Worm (Caenorhabditis elegans) whole organism, young adult: ENCODE measurements around the gene rpn-6.1.

Source experiments
- B0035.1 ChIP-seq: sonication (generic microtip); optimal IDR thresholded peaks from 2 replicates; lab custom pipeline; 2016; ENCODE audit warnings: missing genetic modification characterization, mild to moderate bottlenecking, missing compliant biosample characterization, missing genotype, missing genetic modification reagents
- B0261.1 ChIP-seq: sonication (generic microtip); optimal IDR thresholded peaks from 2 replicates; lab custom pipeline; 2016; ENCODE audit warnings: mild to moderate bottlenecking, missing genetic modification characterization, moderate library complexity, missing compliant biosample characterization
- F10E7.11 ChIP-seq: sonication (generic microtip); optimal IDR thresholded peaks from 2 replicates; lab custom pipeline; 2017; ENCODE audit warnings: mild to moderate bottlenecking, missing genetic modification characterization, moderate library complexity, missing compliant biosample characterization
- F37B4.10 ChIP-seq: fragments of 200-800 bp; sonication (Bioruptor generic); IDR thresholded peaks from 2 replicates; pipeline ENCODE4 v1.3.6; 2022; ENCODE audit warnings: missing genetic modification characterization, missing compliant biosample characterization
- T07F8.4 ChIP-seq: sonication (generic microtip); optimal IDR thresholded peaks from 2 replicates; lab custom pipeline; 2016; ENCODE audit warnings: mild to moderate bottlenecking, missing genetic modification characterization, moderate library complexity, missing compliant biosample characterization
- T26A5.8 ChIP-seq: sonication (generic microtip); optimal IDR thresholded peaks from 2 replicates; lab custom pipeline; 2016; ENCODE audit warnings: missing genetic modification characterization, missing compliant biosample characterization
- Y53G8AR.9 ChIP-seq: fragments of 200-800 bp; sonication (Bioruptor generic); conservative IDR thresholded peaks from 2 replicates; pipeline ENCODE4 v1.3.6; 2022; ENCODE audit warnings: missing genetic modification reagents, missing genetic modification characterization, missing compliant biosample characterization
- Y56A3A.18 ChIP-seq: fragments of 200-800 bp; sonication (Bioruptor generic); IDR thresholded peaks from 2 replicates; pipeline ENCODE4 v1.3.6; 2022; ENCODE audit warnings: missing genetic modification reagents, missing genetic modification characterization, missing compliant biosample characterization
- Y67H2A.10 ChIP-seq: fragments of 200-800 bp; sonication (Bioruptor generic); conservative IDR thresholded peaks from 2 replicates; pipeline ENCODE4 v1.3.6; 2022; ENCODE audit warnings: missing genetic modification reagents, missing genetic modification characterization, missing compliant biosample characterization
- Y79H2A.3 ChIP-seq: fragments of 200-800 bp; sonication (Bioruptor generic); conservative IDR thresholded peaks from 2 replicates; pipeline ENCODE4 v1.3.6; 2022; ENCODE audit warnings: missing genetic modification reagents, missing genetic modification characterization, missing compliant biosample characterization
- akir-1 ChIP-seq: fragments of 200-800 bp; sonication (Bioruptor generic); optimal IDR thresholded peaks from 2 replicates; lab custom pipeline; 2018; ENCODE audit warnings: mild to moderate bottlenecking, missing genetic modification characterization, moderate library complexity, missing compliant biosample characterization
- aptf-3 ChIP-seq: fragments of 200-800 bp; sonication (Bioruptor generic); IDR thresholded peaks from 2 replicates; pipeline ENCODE4 v1.3.6; 2022; ENCODE audit warnings: missing genetic modification characterization, missing compliant biosample characterization
- attf-5 ChIP-seq: fragments of 200-800 bp; sonication (Bioruptor generic); optimal IDR thresholded peaks from 2 replicates; lab custom pipeline; 2018; ENCODE audit warnings: mild to moderate bottlenecking, missing genetic modification characterization, missing compliant biosample characterization
- cebp-1 ChIP-seq, 2 experiments: fragments of 200-800 bp in 1 of 2; sonication (Bioruptor generic) in 1 of 2; sonication (generic microtip) in 1 of 2; IDR thresholded peaks in 1 of 2; optimal IDR thresholded peaks in 1 of 2; 2 replicates each; pipeline versions ENCODE4 v1.3.6 to Lab custom; 2017 to 2022; ENCODE audit warnings: missing compliant biosample characterization in 2 of 2, missing genetic modification characterization in 2 of 2, mild to moderate bottlenecking in 1 of 2, missing genetic modification reagents in 1 of 2, moderate library complexity in 1 of 2
- cebp-2 ChIP-seq: fragments of 200-800 bp; sonication (Bioruptor generic); IDR thresholded peaks from 2 replicates; pipeline ENCODE4 v1.3.6; 2022; ENCODE audit warnings: missing genetic modification characterization, missing compliant biosample characterization
- ceh-91 ChIP-seq: fragments of 200-800 bp; sonication (Bioruptor generic); IDR thresholded peaks from 2 replicates; pipeline ENCODE4 v1.3.6; 2022; ENCODE audit warnings: missing genetic modification reagents, missing genetic modification characterization, missing compliant biosample characterization
- chd-7 ChIP-seq: sonication (generic microtip); optimal IDR thresholded peaks from 2 replicates; lab custom pipeline; 2016; ENCODE audit warnings: mild to moderate bottlenecking, missing genetic modification characterization, moderate library complexity, missing compliant biosample characterization
- efl-1 ChIP-seq: fragments of 150-350 bp; optimal IDR thresholded peaks from 2 replicates; lab custom pipeline; 2014; ENCODE audit warnings: missing biosample characterization, missing genetic modification reagents, missing genetic modification characterization
- egl-44 ChIP-seq: fragments of 200-800 bp; sonication (Bioruptor generic); IDR thresholded peaks from 2 replicates; pipeline ENCODE4 v1.3.6; 2022; ENCODE audit warnings: missing genetic modification reagents, missing genetic modification characterization, missing compliant biosample characterization
- egrh-3 ChIP-seq: fragments of 200-800 bp; sonication (Bioruptor generic); IDR thresholded peaks from 2 replicates; pipeline ENCODE4 v1.3.6; 2022; ENCODE audit warnings: missing genetic modification reagents, missing genetic modification characterization, missing compliant biosample characterization
- fkh-3 ChIP-seq: sonication (generic microtip); optimal IDR thresholded peaks from 2 replicates; lab custom pipeline; 2016; ENCODE audit warnings: mild to moderate bottlenecking, missing genetic modification characterization, missing compliant biosample characterization
- gei-17 ChIP-seq: fragments of 200-800 bp; sonication (Bioruptor generic); optimal IDR thresholded peaks from 2 replicates; lab custom pipeline; 2018; ENCODE audit warnings: mild to moderate bottlenecking, missing genetic modification characterization, missing compliant biosample characterization
- hlh-12 ChIP-seq: sonication (generic microtip); optimal IDR thresholded peaks from 2 replicates; lab custom pipeline; 2016; ENCODE audit warnings: missing genetic modification characterization, missing compliant biosample characterization
- lin-26 ChIP-seq: fragments of 200-800 bp; sonication (Bioruptor generic); IDR thresholded peaks from 2 replicates; pipeline ENCODE4 v1.3.6; 2022; ENCODE audit warnings: missing genetic modification reagents, missing genetic modification characterization, missing compliant biosample characterization
- lin-54 ChIP-seq: fragments of 200-800 bp; sonication (Bioruptor generic); optimal IDR thresholded peaks from 2 replicates; lab custom pipeline; 2018; ENCODE audit warnings: mild to moderate bottlenecking, missing genetic modification characterization, missing compliant biosample characterization
- lir-1 ChIP-seq: fragments of 200-800 bp; sonication (Bioruptor generic); conservative IDR thresholded peaks from 2 replicates; pipeline ENCODE4 v1.3.6; 2022; ENCODE audit warnings: missing genetic modification reagents, missing genetic modification characterization, missing compliant biosample characterization
- madf-3 ChIP-seq: fragments of 200-800 bp; sonication (Bioruptor generic); IDR thresholded peaks from 2 replicates; pipeline ENCODE4 v1.3.6; 2022; ENCODE audit warnings: missing genetic modification reagents, missing genetic modification characterization, missing compliant biosample characterization
- madf-8 ChIP-seq: fragments of 200-800 bp; sonication (Bioruptor generic); conservative IDR thresholded peaks from 2 replicates; pipeline ENCODE4 v1.3.6; 2022; ENCODE audit warnings: missing genetic modification reagents, missing genetic modification characterization, missing compliant biosample characterization
- mel-28 ChIP-seq: sonication (generic microtip); optimal IDR thresholded peaks from 2 replicates; lab custom pipeline; 2016; ENCODE audit warnings: borderline replicate concordance, mild to moderate bottlenecking, missing genetic modification characterization, missing compliant biosample characterization
- nhr-80 ChIP-seq: sonication (generic microtip); optimal IDR thresholded peaks from 2 replicates; lab custom pipeline; 2016; ENCODE audit warnings: missing genetic modification characterization, missing compliant biosample characterization
- snpc-3.4 ChIP-seq: sonication (generic microtip); optimal IDR thresholded peaks from 2 replicates; lab custom pipeline; 2017; ENCODE audit warnings: missing genetic modification characterization, mild to moderate bottlenecking, missing compliant biosample characterization, antibody characterized with exemption, moderate library complexity, missing genotype, missing genetic modification reagents
- sptf-2 ChIP-seq: fragments of 200-800 bp; sonication (Bioruptor generic); optimal IDR thresholded peaks from 2 replicates; lab custom pipeline; 2018; ENCODE audit warnings: mild to moderate bottlenecking, missing genetic modification characterization, missing compliant biosample characterization
- zfh-2 ChIP-seq: fragments of 200-800 bp; sonication (Bioruptor generic); conservative IDR thresholded peaks from 2 replicates; pipeline ENCODE4 v1.3.6; 2022; ENCODE audit warnings: missing genetic modification reagents, missing genetic modification characterization, missing compliant biosample characterization
- zim-3 ChIP-seq: sonication (generic microtip); optimal IDR thresholded peaks from 2 replicates; lab custom pipeline; 2017; ENCODE audit warnings: mild to moderate bottlenecking, missing genetic modification characterization, moderate library complexity, missing compliant biosample characterization

rpn-6.1 gene

ce11 chrIII:6945747-6946146, 16.1 kb downstream of the rpn-6.1 start, which contains the start of gene abu-13:
Gene abu-13, minus strand, starts transcription at chrIII:6945898.
- TF ChIP-seq Y67H2A.10 (GFP tag; lab: Robert Waterston, UW) (no peak), lin-54 (GFP tag; lab: Kevin White, UChicago) (no peak), madf-8 (GFP tag; lab: Robert Waterston, UW) (no peak), fkh-3 (tag; lab: Kevin White, UChicago) (no peak), madf-3 (GFP tag; lab: Robert Waterston, UW) (no peak), egrh-3 (GFP tag; lab: Robert Waterston, UW) (no peak), attf-5 (GFP tag; lab: Kevin White, UChicago) (no peak), cebp-1 (GFP tag; IDR thresholded peaks at IDR 0.05; lab: Robert Waterston, UW) (no peak), cebp-1 (tag; optimal IDR thresholded peaks at IDR 0.05; lab: Kevin White, UChicago) (no peak), ceh-91 (GFP tag; lab: Robert Waterston, UW) (no peak), nhr-80 (tag; lab: Kevin White, UChicago) (no peak), egl-44 (GFP tag; lab: Robert Waterston, UW) (no peak), lir-1 (GFP tag; lab: Robert Waterston, UW) (no peak), sptf-2 (GFP tag; lab: Kevin White, UChicago) (no peak), zim-3 (tag; lab: Kevin White, UChicago) (no peak), mel-28 (tag; lab: Kevin White, UChicago) (no peak)

ce11 chrIII:6945319-6945718, 16.5 kb downstream of the rpn-6.1 start:
- TF ChIP-seq B0261.1 (tag; lab: Kevin White, UChicago) (no peak), gei-17 (GFP tag; lab: Kevin White, UChicago) (no peak), zfh-2 (GFP tag; lab: Robert Waterston, UW) (peak; percentile 76)

ce11 chrIII:6939523-6939922, 22.3 kb downstream of the rpn-6.1 start, which contains the start of gene F57B9.3:
Gene F57B9.3, plus strand, starts transcription at chrIII:6939823.
- no peak for TF ChIP-seq cebp-1 (GFP tag; IDR thresholded peaks at IDR 0.05; lab: Robert Waterston, UW)
- TF ChIP-seq cebp-1 (tag; optimal IDR thresholded peaks at IDR 0.05; lab: Kevin White, UChicago) = peak; percentile 78
- TF ChIP-seq aptf-3 (GFP tag; lab: Robert Waterston, UW) = no peak
- TF ChIP-seq zfh-2 (GFP tag; lab: Robert Waterston, UW) = no peak

- no peak for TF ChIP-seq efl-1 (GFP tag; lab: Kevin White, UChicago)
- no peak for TF ChIP-seq T07F8.4 (tag; lab: Kevin White, UChicago)
- TF ChIP-seq chd-7 (tag; lab: Kevin White, UChicago) = no peak
- no peak for TF ChIP-seq Y53G8AR.9 (GFP tag; lab: Robert Waterston, UW)
- TF ChIP-seq zfh-2 (GFP tag; lab: Robert Waterston, UW) = no peak
- no peak for TF ChIP-seq Y56A3A.18
- no peak for TF ChIP-seq snpc-3.4 (tag; lab: Kevin White, UChicago)
- TF ChIP-seq cebp-2 (GFP tag; lab: Robert Waterston, UW) = no peak
- TF ChIP-seq F10E7.11 (tag; lab: Kevin White, UChicago) = no peak
- no peak for TF ChIP-seq B0035.1 (tag; lab: Kevin White, UChicago)
- TF ChIP-seq hlh-12 (tag; lab: Kevin White, UChicago) = no peak
- TF ChIP-seq F37B4.10 (GFP tag; lab: Robert Waterston, UW) = no peak
- no peak for TF ChIP-seq T26A5.8 (tag; lab: Kevin White, UChicago)
- TF ChIP-seq Y79H2A.3 (GFP tag; lab: Robert Waterston, UW) = no peak
- TF ChIP-seq lin-26 = no peak
- TF ChIP-seq akir-1 (GFP tag; lab: Kevin White, UChicago) = no peak
Observed at ce11 chrIII:6935269-6936017, 26.4 kb downstream of the rpn-6.1 start, which contains the start of the genes F57B9.8 and coq-2. Gene F57B9.8, minus strand, starts transcription at chrIII:6935319. Gene coq-2, plus strand, starts transcription at chrIII:6935967.
